Worm (Caenorhabditis elegans) whole organism, midembryonic: ENCODE data around the gene srx-121.

Source experiments
- cog-1 ChIP-seq: sonication (generic microtip); optimal IDR thresholded peaks from 2 replicates; lab custom pipeline; 2016; ENCODE audit warnings: missing genetic modification characterization, missing compliant biosample characterization
- flt-1 ChIP-seq: fragments of 200-800 bp; sonication (Bioruptor generic); IDR thresholded peaks from 2 replicates; pipeline ENCODE4 v1.3.6; 2022; ENCODE audit warnings: missing genetic modification characterization, missing compliant biosample characterization
- klf-2 ChIP-seq: fragments of 200-800 bp; sonication (Bioruptor generic); conservative IDR thresholded peaks from 2 replicates; pipeline ENCODE4 v1.3.6; 2022; ENCODE audit warnings: missing genetic modification reagents, missing genetic modification characterization, missing compliant biosample characterization
- med-1 ChIP-seq: sonication (generic microtip); optimal IDR thresholded peaks from 2 replicates; lab custom pipeline; 2017; ENCODE audit warnings: missing genetic modification characterization, mild to moderate bottlenecking, missing compliant biosample characterization, antibody characterized with exemption, missing genetic modification reagents; ENCODE audit not compliant: insufficient read depth
- ref-1 ChIP-seq: fragments of 200-800 bp; sonication (Bioruptor generic); conservative IDR thresholded peaks from 2 replicates; pipeline ENCODE4 v1.3.6; 2022; ENCODE audit warnings: missing genetic modification reagents, missing genetic modification characterization, missing compliant biosample characterization
- ztf-23 ChIP-seq: fragments of 200-800 bp; sonication (Bioruptor generic); IDR thresholded peaks from 2 replicates; pipeline ENCODE4 v1.3.6; 2022; ENCODE audit warnings: missing genetic modification reagents, missing genetic modification characterization, missing compliant biosample characterization
- ztf-29 ChIP-seq: fragments of 200-800 bp; sonication (Bioruptor generic); IDR thresholded peaks from 2 replicates; pipeline ENCODE4 v1.3.6; 2022; ENCODE audit warnings: missing genetic modification reagents, missing genetic modification characterization, missing compliant biosample characterization

DNA sequence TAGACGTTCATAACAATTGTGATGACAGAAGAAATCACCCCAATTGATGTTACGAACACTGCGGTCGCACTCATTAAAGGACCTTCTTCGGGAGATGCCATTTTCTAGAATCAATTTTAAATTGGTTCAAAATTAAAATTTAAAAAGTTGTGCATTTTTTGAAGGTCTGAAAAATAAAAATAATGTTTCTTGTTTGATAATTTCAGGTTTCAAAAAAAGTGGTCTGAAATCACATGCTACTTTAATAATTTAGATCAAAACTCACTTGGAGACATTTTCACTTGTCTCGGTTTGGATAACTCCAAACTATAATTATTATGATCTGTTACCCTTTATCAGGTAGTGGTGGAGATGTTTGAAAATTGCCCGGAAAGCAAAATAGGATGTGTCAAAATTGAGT lies 4.4 kb upstream of the srx-121 start, which contains the start of gene srbc-2:
- TF ChIP-seq ztf-23 (GFP tag; lab: Robert Waterston, UW): no peak
- TF ChIP-seq ztf-29 (GFP tag; lab: Robert Waterston, UW): no peak
- TF ChIP-seq klf-2 (GFP tag; lab: Robert Waterston, UW): no peak
- no peak for TF ChIP-seq flt-1 (GFP tag; lab: Robert Waterston, UW)
- no peak for TF ChIP-seq med-1 (GFP tag; lab: Kevin White, UChicago)
- no peak for TF ChIP-seq cog-1 (tag; lab: Kevin White, UChicago)
- no peak for TF ChIP-seq ref-1 (GFP tag; lab: Robert Waterston, UW)
